Worm (Caenorhabditis elegans) whole organism, midembryonic: Measurements from ENCODE around the gene tsp-8.

Source experiments
- flt-1 ChIP-seq: fragments of 200-800 bp; sonication (Bioruptor generic); IDR thresholded peaks from 2 replicates; pipeline ENCODE4 v1.3.6; 2022; ENCODE audit warnings: missing genetic modification characterization, missing compliant biosample characterization
- klf-2 ChIP-seq: fragments of 200-800 bp; sonication (Bioruptor generic); conservative IDR thresholded peaks from 2 replicates; pipeline ENCODE4 v1.3.6; 2022; ENCODE audit warnings: missing genetic modification reagents, missing genetic modification characterization, missing compliant biosample characterization
- med-1 ChIP-seq: sonication (generic microtip); optimal IDR thresholded peaks from 2 replicates; lab custom pipeline; 2017; ENCODE audit warnings: missing genetic modification characterization, mild to moderate bottlenecking, missing compliant biosample characterization, antibody characterized with exemption, missing genetic modification reagents; ENCODE audit not compliant: insufficient read depth
- ref-1 ChIP-seq: fragments of 200-800 bp; sonication (Bioruptor generic); conservative IDR thresholded peaks from 2 replicates; pipeline ENCODE4 v1.3.6; 2022; ENCODE audit warnings: missing genetic modification reagents, missing genetic modification characterization, missing compliant biosample characterization
- tab-1 ChIP-seq: fragments of 200-800 bp; sonication (Bioruptor generic); IDR thresholded peaks from 2 replicates; pipeline ENCODE4 v1.3.6; 2022; ENCODE audit warnings: missing genetic modification characterization, missing compliant biosample characterization
- ztf-23 ChIP-seq: fragments of 200-800 bp; sonication (Bioruptor generic); IDR thresholded peaks from 2 replicates; pipeline ENCODE4 v1.3.6; 2022; ENCODE audit warnings: missing genetic modification reagents, missing genetic modification characterization, missing compliant biosample characterization
- ztf-29 ChIP-seq: fragments of 200-800 bp; sonication (Bioruptor generic); IDR thresholded peaks from 2 replicates; pipeline ENCODE4 v1.3.6; 2022; ENCODE audit warnings: missing genetic modification reagents, missing genetic modification characterization, missing compliant biosample characterization

DNA sequence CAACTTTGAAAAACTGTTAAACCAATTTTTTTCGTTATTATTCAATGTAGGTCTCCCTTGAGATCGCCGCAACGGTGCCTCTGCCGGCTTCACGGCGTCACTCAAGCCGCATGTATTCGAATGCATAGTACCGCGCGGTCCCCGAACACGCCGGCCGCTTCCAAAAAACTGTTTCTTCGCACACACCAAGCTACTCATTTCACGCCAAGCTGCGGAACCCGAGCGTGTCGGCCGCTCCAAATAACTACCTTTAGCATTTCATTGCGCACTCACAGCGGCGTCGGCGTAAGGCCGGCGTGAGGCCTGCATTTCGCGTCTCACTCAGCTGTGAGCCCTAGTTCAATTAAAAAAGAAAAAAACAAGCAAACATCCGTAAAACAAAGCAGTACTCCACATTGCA, 27.3 kb upstream of the tsp-8 start:
- TF ChIP-seq ref-1: no peak
- no peak for TF ChIP-seq flt-1 (GFP tag; lab: Robert Waterston, UW)
- no peak for TF ChIP-seq ztf-23 (GFP tag; lab: Robert Waterston, UW)
- no peak for TF ChIP-seq klf-2 (GFP tag; lab: Robert Waterston, UW)
- TF ChIP-seq med-1 (GFP tag; lab: Kevin White, UChicago): no peak
- TF ChIP-seq tab-1 (GFP tag; lab: Robert Waterston, UW): no peak
- TF ChIP-seq ztf-29: no peak
